Fruit fly (Drosophila melanogaster) whole organism, embryonic: ENCODE measurements around the gene CG17349.

Experiments
- Atf3 ChIP-seq: fragments of 200-800 bp; sonication (Bioruptor generic); optimal IDR thresholded peaks from 3 replicates; lab custom pipeline; 2016; ENCODE audit warnings: missing biosample characterization, missing genetic modification characterization
- B-H2 ChIP-seq: fragments of 200-800 bp; sonication (Bioruptor generic); optimal IDR thresholded peaks from 2 replicates; lab custom pipeline; 2018; ENCODE audit warnings: missing biosample characterization, mild to moderate bottlenecking, missing genetic modification characterization
- BEAF-32 ChIP-seq: fragments of 200-800 bp; sonication (Bioruptor generic); optimal IDR thresholded peaks from 3 replicates; lab custom pipeline; 2017; ENCODE audit warnings: missing biosample characterization, missing genetic modification characterization, mild to moderate bottlenecking, moderate library complexity, missing genetic modification reagents
- BtbVII ChIP-seq: fragments of 200-800 bp; sonication (Bioruptor generic); optimal IDR thresholded peaks from 3 replicates; lab custom pipeline; 2017; ENCODE audit warnings: missing biosample characterization, mild to moderate bottlenecking, missing genetic modification characterization
- CG10462 ChIP-seq: fragments of 200-800 bp; sonication (Bioruptor generic); optimal IDR thresholded peaks from 2 replicates; lab custom pipeline; 2016; ENCODE audit warnings: missing biosample characterization, missing genetic modification characterization
- CG10543 ChIP-seq: fragments of 200-800 bp; sonication (Bioruptor generic); optimal IDR thresholded peaks from 3 replicates; lab custom pipeline; 2017; ENCODE audit warnings: missing biosample characterization, mild to moderate bottlenecking, missing genetic modification characterization, moderate library complexity
- CG11723 ChIP-seq: fragments of 200-800 bp; sonication (Bioruptor generic); optimal IDR thresholded peaks from 2 replicates; lab custom pipeline; 2017; ENCODE audit warnings: missing biosample characterization, mild to moderate bottlenecking, missing genetic modification characterization
- CG12744 ChIP-seq: fragments of 200-800 bp; sonication (Bioruptor generic); optimal IDR thresholded peaks from 2 replicates; lab custom pipeline; 2016; ENCODE audit warnings: missing biosample characterization, missing genetic modification characterization
- CG14050 ChIP-seq: fragments of 200-800 bp; sonication (Bioruptor generic); IDR thresholded peaks from 3 replicates; pipeline ENCODE4 v1.3.6; 2022; ENCODE audit warnings: missing biosample characterization, missing genetic modification characterization
- CG15011 ChIP-seq: fragments of 200-800 bp; sonication (Bioruptor generic); optimal IDR thresholded peaks from 3 replicates; lab custom pipeline; 2018; ENCODE audit warnings: missing biosample characterization, mild to moderate bottlenecking, missing genetic modification characterization
- CG15073 ChIP-seq: fragments of 200-800 bp; sonication (Bioruptor generic); optimal IDR thresholded peaks from 2 replicates; lab custom pipeline; 2016; ENCODE audit warnings: missing biosample characterization, missing genetic modification characterization
- CG1792 ChIP-seq: fragments of 200-800 bp; sonication (Bioruptor generic); optimal IDR thresholded peaks from 2 replicates; lab custom pipeline; 2016; ENCODE audit warnings: missing biosample characterization, missing genetic modification characterization
- CG2875 ChIP-seq: fragments of 200-800 bp; sonication (Bioruptor generic); optimal IDR thresholded peaks from 2 replicates; lab custom pipeline; 2017; ENCODE audit warnings: missing biosample characterization, mild to moderate bottlenecking, missing genetic modification characterization, missing genetic modification reagents
- CG31365 ChIP-seq: fragments of 200-800 bp; sonication (Bioruptor generic); optimal IDR thresholded peaks from 2 replicates; lab custom pipeline; 2018; ENCODE audit warnings: missing biosample characterization, mild to moderate bottlenecking, missing genetic modification characterization
- CG3838 ChIP-seq: fragments of 200-800 bp; sonication (Bioruptor generic); optimal IDR thresholded peaks from 3 replicates; lab custom pipeline; 2016; ENCODE audit warnings: missing biosample characterization, missing genetic modification characterization
- CG6175 ChIP-seq: fragments of 200-800 bp; sonication (Bioruptor generic); IDR thresholded peaks from 3 replicates; pipeline ENCODE4 v1.3.6; 2022; ENCODE audit warnings: missing biosample characterization, missing genetic modification characterization
- CG7372 ChIP-seq: fragments of 200-800 bp; sonication (Bioruptor generic); IDR thresholded peaks from 2 replicates; pipeline ENCODE4 v1.3.6; 2022; ENCODE audit warnings: missing biosample characterization, missing genetic modification characterization
- CG8388 ChIP-seq: fragments of 200-800 bp; sonication (Bioruptor generic); optimal IDR thresholded peaks from 2 replicates; lab custom pipeline; 2019; ENCODE audit warnings: missing biosample characterization, mild to moderate bottlenecking, missing genetic modification characterization, moderate library complexity
- CkIIα-i1 ChIP-seq: fragments of 200-800 bp; sonication (Bioruptor generic); IDR thresholded peaks from 2 replicates; pipeline ENCODE4 v1.3.6; 2022; ENCODE audit warnings: missing biosample characterization, missing genetic modification characterization
- Deaf1 ChIP-seq: fragments of 200-800 bp; optimal IDR thresholded peaks from 3 replicates; lab custom pipeline; 2019; ENCODE audit warnings: missing biosample characterization, mild to moderate bottlenecking, missing genetic modification characterization, moderate library complexity
- E2f1 ChIP-seq: fragments of 200-800 bp; sonication (Bioruptor generic); IDR thresholded peaks from 2 replicates; pipeline ENCODE4 v1.3.6; 2022; ENCODE audit warnings: missing biosample characterization, missing genetic modification characterization
- E2f2 ChIP-seq: fragments of 200-800 bp; sonication (Bioruptor generic); IDR thresholded peaks from 2 replicates; pipeline ENCODE4 v1.3.6; 2022; ENCODE audit warnings: missing biosample characterization, missing genetic modification characterization
- HLH54F ChIP-seq: fragments of 200-800 bp; sonication (Bioruptor generic); optimal IDR thresholded peaks from 3 replicates; lab custom pipeline; 2016; ENCODE audit warnings: missing biosample characterization, missing genetic modification characterization
- Hsf ChIP-seq: fragments of 200-800 bp; sonication (Bioruptor generic); optimal IDR thresholded peaks from 3 replicates; lab custom pipeline; 2016; ENCODE audit warnings: missing biosample characterization, missing genetic modification characterization
- Jarid2 ChIP-seq: fragments of 200-800 bp; sonication (Bioruptor generic); optimal IDR thresholded peaks from 3 replicates; lab custom pipeline; 2017; ENCODE audit warnings: mild to moderate bottlenecking, missing biosample characterization, missing genetic modification reagents, missing genetic modification characterization
- Kr ChIP-seq: fragments of 200-800 bp; sonication (Bioruptor generic); optimal IDR thresholded peaks from 2 replicates; lab custom pipeline; 2017; ENCODE audit warnings: missing biosample characterization, mild to moderate bottlenecking, missing genetic modification characterization
- Lhr ChIP-seq: fragments of 200-800 bp; sonication (Bioruptor generic); optimal IDR thresholded peaks from 3 replicates; lab custom pipeline; 2017; ENCODE audit warnings: mild to moderate bottlenecking, missing biosample characterization, missing genetic modification reagents, missing genetic modification characterization
- NC2β ChIP-seq: fragments of 200-800 bp; sonication (Bioruptor generic); optimal IDR thresholded peaks from 2 replicates; lab custom pipeline; 2016; ENCODE audit warnings: missing biosample characterization, missing genetic modification characterization
- YL-1 ChIP-seq: fragments of 200-800 bp; sonication (Bioruptor generic); optimal IDR thresholded peaks from 3 replicates; lab custom pipeline; 2017; ENCODE audit warnings: missing biosample characterization, mild to moderate bottlenecking, missing genetic modification characterization
- ab ChIP-seq: fragments of 200-800 bp; sonication (Bioruptor generic); optimal IDR thresholded peaks from 2 replicates; lab custom pipeline; 2016; ENCODE audit warnings: missing biosample characterization, missing genetic modification characterization
- bab2 ChIP-seq: fragments of 200-800 bp; sonication (Bioruptor generic); optimal IDR thresholded peaks from 2 replicates; lab custom pipeline; 2016; ENCODE audit warnings: missing biosample characterization, missing genetic modification characterization
- bigmax ChIP-seq: fragments of 200-800 bp; sonication (Bioruptor generic); optimal IDR thresholded peaks from 2 replicates; lab custom pipeline; 2018; ENCODE audit warnings: missing biosample characterization, mild to moderate bottlenecking, missing genetic modification characterization
- btn ChIP-seq: fragments of 200-800 bp; sonication (Bioruptor generic); optimal IDR thresholded peaks from 2 replicates; lab custom pipeline; 2016; ENCODE audit warnings: missing biosample characterization, missing genetic modification characterization
- caup ChIP-seq: fragments of 200-800 bp; sonication (Bioruptor generic); optimal IDR thresholded peaks from 3 replicates; lab custom pipeline; 2017; ENCODE audit warnings: missing biosample characterization, mild to moderate bottlenecking, missing genetic modification characterization, moderate library complexity; ENCODE audit not compliant: severe bottlenecking
- chif ChIP-seq, 2 experiments: fragments of 200-800 bp; sonication (Bioruptor generic); optimal IDR thresholded peaks; 3 replicates each; lab custom pipeline; 2016; ENCODE audit warnings: missing biosample characterization in 2 of 2, missing genetic modification characterization in 2 of 2
- chinmo ChIP-seq: fragments of 200-800 bp; sonication (Bioruptor generic); IDR thresholded peaks from 4 replicates; pipeline ENCODE4 v1.3.6; 2022; ENCODE audit warnings: missing biosample characterization, missing genetic modification characterization; ENCODE audit not compliant: partially characterized antibody
- crol ChIP-seq: fragments of 200-800 bp; sonication (Bioruptor generic); IDR thresholded peaks from 2 replicates; pipeline ENCODE4 v1.3.6; 2022; ENCODE audit warnings: missing biosample characterization, missing genetic modification characterization
- eyg ChIP-seq: fragments of 200-800 bp; sonication (Bioruptor generic); optimal IDR thresholded peaks from 3 replicates; lab custom pipeline; 2016; ENCODE audit warnings: missing biosample characterization, missing genetic modification characterization
- gsb-n ChIP-seq: fragments of 200-800 bp; sonication (Bioruptor generic); optimal IDR thresholded peaks from 3 replicates; lab custom pipeline; 2018; ENCODE audit warnings: missing biosample characterization, mild to moderate bottlenecking, missing genetic modification characterization
- ind ChIP-seq: fragments of 200-800 bp; sonication (Bioruptor generic); optimal IDR thresholded peaks from 3 replicates; lab custom pipeline; 2016; ENCODE audit warnings: missing biosample characterization, missing genetic modification characterization
- inv ChIP-seq: fragments of 200-800 bp; sonication (Bioruptor generic); IDR thresholded peaks from 2 replicates; pipeline ENCODE4 v1.3.6; 2022; ENCODE audit warnings: missing biosample characterization, missing genetic modification characterization; ENCODE audit not compliant: partially characterized antibody
- jumu ChIP-seq: fragments of 200-800 bp; sonication (Bioruptor generic); optimal IDR thresholded peaks from 3 replicates; lab custom pipeline; 2016; ENCODE audit warnings: missing biosample characterization, missing genetic modification characterization
- lov ChIP-seq, 2 experiments: fragments of 200-800 bp in 1 of 2; fragments of >200 bp in 1 of 2; sonication (Bioruptor generic) in 1 of 2; IDR thresholded peaks in 1 of 2; optimal IDR thresholded peaks in 1 of 2; 2 replicates in 1 of 2; 3 replicates in 1 of 2; pipeline versions ENCODE4 v1.3.6 to Lab custom; 2017 to 2022; ENCODE audit warnings: missing biosample characterization in 1 of 2, missing genetic modification characterization in 1 of 2
- mam ChIP-seq: fragments of 200-800 bp; sonication (Bioruptor generic); optimal IDR thresholded peaks from 3 replicates; lab custom pipeline; 2016; ENCODE audit warnings: missing biosample characterization, missing genetic modification characterization
- mld ChIP-seq: fragments of 200-800 bp; sonication (Bioruptor generic); IDR thresholded peaks from 3 replicates; pipeline ENCODE4 v1.3.6; 2022; ENCODE audit warnings: missing biosample characterization, missing genetic modification characterization; ENCODE audit not compliant: partially characterized antibody
- onecut ChIP-seq: fragments of 200-800 bp; sonication (Bioruptor generic); IDR thresholded peaks from 2 replicates; pipeline ENCODE4 v1.3.6; 2022; ENCODE audit warnings: missing biosample characterization, missing genetic modification characterization
- row ChIP-seq: fragments of 200-800 bp; sonication (Bioruptor generic); IDR thresholded peaks from 3 replicates; pipeline ENCODE4 v1.3.6; 2022; ENCODE audit warnings: missing biosample characterization, missing genetic modification characterization
- sr ChIP-seq: fragments of 200-800 bp; sonication (Bioruptor generic); IDR thresholded peaks from 3 replicates; pipeline ENCODE4 v1.3.6; 2022; ENCODE audit warnings: missing biosample characterization, missing genetic modification characterization
- tio ChIP-seq: fragments of 200-800 bp; sonication (Bioruptor generic); optimal IDR thresholded peaks from 2 replicates; lab custom pipeline; 2017; ENCODE audit warnings: missing biosample characterization, missing genetic modification characterization, inconsistent platforms
- vnd ChIP-seq: fragments of 200-800 bp; sonication (Bioruptor generic); IDR thresholded peaks from 3 replicates; pipeline ENCODE4 v1.3.6; 2022; ENCODE audit warnings: missing biosample characterization, missing genetic modification characterization; ENCODE audit not compliant: partially characterized antibody
- wek ChIP-seq: fragments of 200-800 bp; sonication (Bioruptor generic); optimal IDR thresholded peaks from 3 replicates; lab custom pipeline; 2018; ENCODE audit warnings: missing biosample characterization, mild to moderate bottlenecking, missing genetic modification characterization, moderate library complexity

Gene CG17349

dm6 chr2L:19335052-19335451 is 35.2 kb upstream of the CG17349 start (continued):
- peak; percentile 38; the same call in 1 of the 2 replicates for TF ChIP-seq E2f2 (GFP tag; lab: Robert Waterston, UW)
- TF ChIP-seq CG1792 (GFP tag; lab: Kevin White, UChicago): no peak
- TF ChIP-seq caup (GFP tag; lab: Kevin White, UChicago): peak; percentile 37
- peak; percentile 48 for TF ChIP-seq bab2 (GFP tag; lab: Kevin White, UChicago)
- TF ChIP-seq vnd (GFP tag; lab: Robert Waterston, UW): no peak
- no peak for TF ChIP-seq btn
- peak; percentile 69 for TF ChIP-seq Hsf (GFP tag; lab: Kevin White, UChicago)
- peak; percentile 61 for TF ChIP-seq tio (GFP tag; lab: Kevin White, UChicago)
- peak; percentile 1 for TF ChIP-seq CG11723 (GFP tag; lab: Kevin White, UChicago)
- TF ChIP-seq eyg (GFP tag; lab: Kevin White, UChicago): no peak
- TF ChIP-seq CG10543 (GFP tag; lab: Kevin White, UChicago): peak; percentile 21
- no peak for TF ChIP-seq mam (GFP tag; lab: Kevin White, UChicago)
- no peak for TF ChIP-seq sr (GFP tag; lab: Robert Waterston, UW)
- TF ChIP-seq BEAF-32 (GFP tag; lab: Kevin White, UChicago): no peak
- no peak for TF ChIP-seq B-H2 (GFP tag; lab: Kevin White, UChicago)
- 0 out of 3 replicates have a peak, but pooled peaks have one; percentile 17 for TF ChIP-seq CG14050 (GFP tag; lab: Robert Waterston, UW)
- peak; percentile 26 for TF ChIP-seq Atf3
- no peak for TF ChIP-seq CG12744 (GFP tag; lab: Kevin White, UChicago)
- TF ChIP-seq inv: no peak
- no peak for TF ChIP-seq jumu (GFP tag; lab: Kevin White, UChicago)
- no peak for TF ChIP-seq wek (GFP tag; lab: Kevin White, UChicago)
- peak; percentile 5 for TF ChIP-seq BtbVII
- TF ChIP-seq crol (GFP tag; lab: Robert Waterston, UW): no peak
- TF ChIP-seq Lhr (GFP tag; lab: Kevin White, UChicago): peak; percentile 14
- no peak for TF ChIP-seq CG3838 (GFP tag; lab: Kevin White, UChicago)
- TF ChIP-seq E2f1 (GFP tag; lab: Robert Waterston, UW): peak; percentile 44
- peak; percentile 36 for TF ChIP-seq NC2β
- peak; percentile 25; the same call in 1 of the 2 replicates for TF ChIP-seq onecut
- TF ChIP-seq HLH54F: peak; percentile 25
- peak; percentile 70 for TF ChIP-seq row (GFP tag; lab: Robert Waterston, UW)
- no peak for TF ChIP-seq ab (GFP tag; lab: Kevin White, UChicago)
- no peak for TF ChIP-seq CG6175 (GFP tag; lab: Robert Waterston, UW)
- no peak for TF ChIP-seq mld (GFP tag; lab: Robert Waterston, UW)
- TF ChIP-seq CG15073 (GFP tag; lab: Kevin White, UChicago): no peak
- peak; percentile 2 for TF ChIP-seq CG10462 (GFP tag; lab: Kevin White, UChicago)
- peak; percentile 57 for TF ChIP-seq CG8388 (GFP tag; lab: Kevin White, UChicago)
- no peak for TF ChIP-seq Deaf1 (tag; lab: Kevin White, UChicago)
- TF ChIP-seq CG2875 (GFP tag; lab: Kevin White, UChicago): peak; percentile 7
- TF ChIP-seq lov (optimal IDR thresholded peaks at IDR 0.05; lab: Kevin White, UChicago): no peak
- TF ChIP-seq lov (GFP tag; IDR thresholded peaks at IDR 0.05; lab: Robert Waterston, UW): no peak; the same call in 2 of the 3 replicates
- no peak for TF ChIP-seq chinmo (GFP tag; lab: Robert Waterston, UW)
- TF ChIP-seq Kr (GFP tag; lab: Kevin White, UChicago): no peak
- TF ChIP-seq ind: peak; percentile 35
- peak; percentile 52 for TF ChIP-seq gsb-n
- TF ChIP-seq CG15011 (GFP tag; lab: Kevin White, UChicago): peak; percentile 31
- TF ChIP-seq chif (GFP tag; optimal IDR thresholded peaks at IDR 0.05; lab: Kevin White, UChicago): peak; percentile 2 to 70
- TF ChIP-seq Jarid2 (GFP tag; lab: Kevin White, UChicago): no peak
- TF ChIP-seq bigmax (GFP tag; lab: Kevin White, UChicago): no peak
- TF ChIP-seq CG31365 (tag; lab: Kevin White, UChicago): no peak
- TF ChIP-seq CG7372 (GFP tag; lab: Robert Waterston, UW): no peak
- no peak for TF ChIP-seq YL-1
- TF ChIP-seq CkIIα-i1: no peak
